Worm (Caenorhabditis elegans): ENCODE data around the gene hmit-1.3.
A peak's percentile ranks its signal among the peaks of the same experiment; 100 is the strongest.

Gene hmit-1.3

DNA sequence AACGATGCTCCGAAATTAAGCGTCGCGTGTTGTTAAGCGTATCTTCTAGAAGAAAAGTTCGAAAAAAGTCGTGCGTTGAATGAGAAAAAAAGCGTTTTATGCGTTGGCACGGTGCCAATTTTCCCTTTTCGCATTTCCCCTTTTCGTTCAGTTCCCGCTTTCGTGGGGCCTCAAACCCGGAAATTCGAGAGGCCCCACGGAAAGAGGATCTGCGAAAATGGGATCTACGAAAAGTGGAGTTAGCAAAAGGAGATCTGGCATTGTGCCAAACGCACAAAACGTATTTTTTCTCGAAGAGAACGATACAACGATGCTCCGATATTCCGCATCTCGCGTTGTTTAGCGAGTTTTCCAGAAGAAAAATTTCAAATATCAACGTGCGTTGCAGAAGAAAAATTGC lies 19.6 kb downstream of the hmit-1.3 start (continued):
- TF ChIP-seq ceh-28 (tag; optimal IDR thresholded peaks at IDR 0.05) (no peak), D1046.2 (GFP tag; IDR thresholded peaks at IDR 0.05) (0 out of 2 replicates have a peak, but pooled peaks have one; percentile 22), lim-7 (GFP tag; IDR thresholded peaks at IDR 0.05) (peak; percentile 48; the same call in 1 of the 2 replicates), snpc-1.2 (GFP tag; IDR thresholded peaks at IDR 0.05) (no peak), T20F7.1 (GFP tag; optimal IDR thresholded peaks at IDR 0.05) (peak; percentile 42), zfp-2 (tag; optimal IDR thresholded peaks at IDR 0.05) (no peak), ceh-44 (GFP tag; IDR thresholded peaks at IDR 0.05) (peak; percentile 54; the same call in 1 of the 2 replicates), duxl-1 (tag; optimal IDR thresholded peaks at IDR 0.05; ENCODE audit: poor library complexity) (no peak), zip-11 (GFP tag; IDR thresholded peaks at IDR 0.05) (no peak), arid-1 (GFP tag; conservative IDR thresholded peaks at IDR 0.05) (peak; percentile 56; the same call in 1 of the 2 replicates), vab-7 (GFP tag; IDR thresholded peaks at IDR 0.05) (peak; percentile 72), dmd-8 (GFP tag; IDR thresholded peaks at IDR 0.05) (no peak), hmg-1.1 (GFP tag; IDR thresholded peaks at IDR 0.05) (peak; percentile 51; the same call in 1 of the 2 replicates), daf-12 (tag; optimal IDR thresholded peaks at IDR 0.05) (no peak), F49E8.2 (tag; optimal IDR thresholded peaks at IDR 0.05; ENCODE audit: borderline replicate concordance) (peak; percentile 3), ztf-7 (tag; optimal IDR thresholded peaks at IDR 0.05) (no peak), Y48G9A.11 (GFP tag; IDR thresholded peaks at IDR 0.05) (peak; percentile 85), aha-1 (tag) (peak; percentile 45), zip-2 (tag; optimal IDR thresholded peaks at IDR 0.05) (no peak), ZK546.5 (tag; optimal IDR thresholded peaks at IDR 0.05) (no peak), F37D6.2 (tag; optimal IDR thresholded peaks at IDR 0.05) (no peak), jun-1 (tag; optimal IDR thresholded peaks at IDR 0.05) (no peak), mxl-2 (GFP tag; conservative IDR thresholded peaks at IDR 0.05) (no peak), spr-1 (tag; optimal IDR thresholded peaks at IDR 0.05) (no peak), nhr-28 (tag; optimal IDR thresholded peaks at IDR 0.05) (no peak), F10B5.3 (tag; optimal IDR thresholded peaks at IDR 0.05) (no peak), ama-1 (optimal IDR thresholded peaks at IDR 0.05) (no peak), ztf-11 (tag; optimal IDR thresholded peaks at IDR 0.05) (no peak), hlh-11 (tag; optimal IDR thresholded peaks at IDR 0.05) (no peak), hlh-30 (tag; optimal IDR thresholded peaks at IDR 0.05; ENCODE audit: insufficient read depth) (no peak), unc-62 (GFP tag; optimal IDR thresholded peaks at IDR 0.05 in 1 of 2) (no peak), unc-62 (tag; optimal IDR thresholded peaks at IDR 0.05) (no peak), F44E2.7 (GFP tag; IDR thresholded peaks at IDR 0.05) (no peak), nhr-77 (tag; optimal IDR thresholded peaks at IDR 0.05) (no peak), lin-15B (tag; optimal IDR thresholded peaks at IDR 0.05) (no peak), dmd-6 (GFP tag; IDR thresholded peaks at IDR 0.05) (peak; percentile 37; the same call in 1 of the 2 replicates), dpl-1 (GFP tag; optimal IDR thresholded peaks at IDR 0.05) (no peak), mdl-1 (tag; optimal IDR thresholded peaks at IDR 0.05) (no peak), Y105C5A.15 (GFP tag; IDR thresholded peaks at IDR 0.05) (no peak), daf-8 (GFP tag; IDR thresholded peaks at IDR 0.05) (no peak), ceh-62 (tag; optimal IDR thresholded peaks at IDR 0.05) (no peak), ZK337.2 (GFP tag; IDR thresholded peaks at IDR 0.05) (peak; percentile 22; the same call in 1 of the 2 replicates), lir-3 (tag; optimal IDR thresholded peaks at IDR 0.05) (no peak), nhr-42 (GFP tag; IDR thresholded peaks at IDR 0.05) (no peak)

- TF ChIP-seq ceh-44 (GFP tag; IDR thresholded peaks at IDR 0.05) (no peak), set-16 (GFP tag; IDR thresholded peaks at IDR 0.05) (no peak), cey-2 (tag; optimal IDR thresholded peaks at IDR 0.05; ENCODE audit: borderline replicate concordance, insufficient read depth) (no peak), nhr-41 (GFP tag; IDR thresholded peaks at IDR 0.05) (no peak), Y5F2A.4 (GFP tag; optimal IDR thresholded peaks at IDR 0.05) (no peak), pha-4 (GFP tag; IDR thresholded peaks at IDR 0.05) (no peak), pha-4 (tag; optimal IDR thresholded peaks at IDR 0.05) (no peak), ceh-32 (tag; optimal IDR thresholded peaks at IDR 0.05; ENCODE audit: poor library complexity) (no peak), zag-1 (tag; optimal IDR thresholded peaks at IDR 0.05) (no peak), jun-1 (tag; optimal IDR thresholded peaks at IDR 0.05) (no peak), Y105C5A.15 (GFP tag; IDR thresholded peaks at IDR 0.05) (no peak)
These were observed 20.4 kb downstream of the hmit-1.3 start, which contains the start of gene M01F1.9 for ce11 chrIII:3498957-3499356. Gene M01F1.9, minus strand, starts transcription at chrIII:3499057.

All from whole organism, L4 larva.